Worm (Caenorhabditis elegans): ENCODE data around the gene cpi-2.

The cpi-2 gene

DNA sequence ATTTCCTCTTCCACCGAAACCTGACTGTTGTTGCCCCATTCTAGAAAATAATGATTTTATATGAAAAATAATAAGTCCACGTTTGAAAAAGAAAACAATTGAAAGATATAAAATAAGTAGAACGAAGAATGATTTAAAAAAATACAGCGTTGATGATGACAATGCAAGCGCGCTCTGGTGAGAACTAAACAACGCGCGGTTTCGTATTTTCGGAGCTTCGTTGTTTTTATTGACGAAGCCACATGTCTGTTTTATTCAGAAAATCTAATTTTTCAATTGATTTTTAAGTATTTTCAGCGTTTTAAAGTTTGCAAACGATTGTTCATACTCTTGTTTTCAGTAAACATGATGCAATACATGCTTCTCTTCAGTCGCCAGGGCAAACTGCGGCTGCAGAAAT, 26.2 kb upstream of the cpi-2 start, which contains the start of the genes rpt-2 and aps-1 (continued):
- TF ChIP-seq lsy-2 (tag; optimal IDR thresholded peaks at IDR 0.05) (peak; percentile 58 to 90), C34F6.9 (tag; optimal IDR thresholded peaks at IDR 0.05) (peak; percentile 94), Y55F3AM.14 (GFP tag; optimal IDR thresholded peaks at IDR 0.05) (no peak), nhr-21 (tag; optimal IDR thresholded peaks at IDR 0.05) (peak; percentile 69), nhr-25 (tag; optimal IDR thresholded peaks at IDR 0.05) (peak; percentile 68), nhr-6 (tag; optimal IDR thresholded peaks at IDR 0.05) (peak; percentile 85)

DNA sequence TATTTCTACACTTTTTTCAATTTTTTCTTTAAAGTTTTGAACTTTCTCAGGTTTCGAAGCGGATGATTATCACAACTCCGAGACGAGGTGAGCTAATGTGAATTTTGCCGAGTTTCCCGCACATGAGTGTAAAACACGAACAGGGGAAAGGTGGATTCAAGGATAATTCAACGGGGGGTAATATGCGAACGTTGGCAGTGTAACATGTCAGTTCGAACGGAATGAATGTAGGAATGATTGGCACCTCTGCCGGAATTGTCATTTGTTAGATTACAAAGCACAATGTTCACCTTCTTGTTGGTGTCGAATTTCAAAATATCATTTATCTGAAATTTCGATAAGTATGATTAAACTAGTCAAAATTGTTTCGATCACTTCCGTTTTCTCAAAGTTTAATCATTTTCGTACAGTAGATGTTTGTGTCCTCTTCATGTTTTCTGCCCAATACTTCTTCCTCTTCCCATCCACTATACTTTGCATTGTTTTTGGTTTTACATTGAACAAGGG, 24.9 kb upstream of the cpi-2 start, which contains the start of gene picc-1:
Gene picc-1, plus strand, starts transcription at position 51 of the 507 bp plus-strand sequence.
- TF ChIP-seq nhr-21 (tag; optimal IDR thresholded peaks at IDR 0.05) (peak; percentile 28), ztf-4 (tag; optimal IDR thresholded peaks at IDR 0.05) (no peak), nhr-25 (tag; optimal IDR thresholded peaks at IDR 0.05) (peak; percentile 18), lsy-2 (tag; optimal IDR thresholded peaks at IDR 0.05) (peak in 1 of 2 experiments; percentile 32)

DNA sequence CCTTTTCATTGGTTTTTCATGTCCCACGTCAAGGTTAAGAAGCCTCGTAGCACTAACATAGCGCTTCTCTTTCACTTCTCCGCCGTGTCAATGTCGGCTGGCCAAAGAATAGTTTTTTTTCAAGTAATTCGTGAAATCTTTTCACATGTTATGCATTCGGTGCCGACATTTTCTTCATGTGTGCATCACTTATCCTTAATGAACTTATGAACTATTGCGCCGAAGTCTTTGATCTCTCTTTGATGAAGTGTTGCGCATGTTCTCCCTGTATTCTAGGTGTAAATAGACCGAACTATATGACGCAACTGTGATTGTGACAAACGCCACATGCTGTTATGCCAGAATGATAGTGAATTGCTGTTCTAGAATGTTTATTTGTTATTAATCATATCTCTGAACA, 21.8 kb upstream of the cpi-2 start:
- TF ChIP-seq unc-62 (GFP tag; optimal IDR thresholded peaks at IDR 0.05) (no peak), nhr-21 (tag; optimal IDR thresholded peaks at IDR 0.05) (peak; percentile 46), nhr-25 (tag; optimal IDR thresholded peaks at IDR 0.05) (peak; percentile 54), ztf-4 (tag; optimal IDR thresholded peaks at IDR 0.05) (no peak), nhr-6 (tag; optimal IDR thresholded peaks at IDR 0.05) (no peak), F13H6.1 (tag; optimal IDR thresholded peaks at IDR 0.05) (no peak), sma-3 (GFP tag; optimal IDR thresholded peaks at IDR 0.05) (no peak), nhr-129 (tag; optimal IDR thresholded peaks at IDR 0.05) (peak; percentile 51), nhr-77 (tag; optimal IDR thresholded peaks at IDR 0.05) (no peak), unc-39 (tag; optimal IDR thresholded peaks at IDR 0.05) (no peak)

DNA sequence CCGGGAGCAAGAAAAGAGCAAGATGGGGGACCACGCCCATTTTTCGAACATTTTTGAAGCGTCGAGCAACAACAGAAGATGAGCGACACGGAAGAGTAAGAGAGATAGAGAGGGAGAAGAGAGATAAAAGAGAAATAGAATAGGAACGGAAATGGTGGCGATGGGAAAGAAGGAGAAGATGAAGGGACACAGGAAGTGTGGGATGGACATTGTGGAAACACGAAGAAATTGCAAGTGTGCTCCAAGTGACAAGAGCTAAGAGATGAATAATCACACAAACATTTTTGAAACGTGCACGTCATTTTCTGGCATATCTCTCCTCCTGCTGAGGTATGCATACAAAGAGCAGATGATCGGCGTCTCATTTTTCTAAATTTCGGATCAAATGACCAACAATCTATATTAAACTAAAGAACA, 13.3 kb upstream of the cpi-2 start:
- TF ChIP-seq lin-39 (tag; optimal IDR thresholded peaks at IDR 0.05): no peak
- peak; percentile 18 for TF ChIP-seq ztf-4 (tag; optimal IDR thresholded peaks at IDR 0.05)
- TF ChIP-seq nhr-77 (tag; optimal IDR thresholded peaks at IDR 0.05): no peak
- peak; percentile 19 for TF ChIP-seq lin-13 (GFP tag; optimal IDR thresholded peaks at IDR 0.05)
- TF ChIP-seq mbf-1 (tag; optimal IDR thresholded peaks at IDR 0.05): no peak
- no peak for TF ChIP-seq nhr-23 (tag; optimal IDR thresholded peaks at IDR 0.05)
- no peak for TF ChIP-seq unc-39 (tag; optimal IDR thresholded peaks at IDR 0.05)
- no peak for TF ChIP-seq alr-1 (tag; optimal IDR thresholded peaks at IDR 0.05)
- TF ChIP-seq ceh-16 (tag; optimal IDR thresholded peaks at IDR 0.05): no peak
- TF ChIP-seq ceh-82 (tag; optimal IDR thresholded peaks at IDR 0.05): no peak
- TF ChIP-seq F13H6.1 (tag; optimal IDR thresholded peaks at IDR 0.05): peak; percentile 91
- TF ChIP-seq nhr-237 (tag; optimal IDR thresholded peaks at IDR 0.05): no peak
- no peak for TF ChIP-seq elt-3 (tag; optimal IDR thresholded peaks at IDR 0.05)
- peak; percentile 69 for TF ChIP-seq C34F6.9 (tag; optimal IDR thresholded peaks at IDR 0.05)
- TF ChIP-seq unc-55 (GFP tag; optimal IDR thresholded peaks at IDR 0.05): peak; percentile 52
- TF ChIP-seq nhr-6 (tag; optimal IDR thresholded peaks at IDR 0.05): peak; percentile 51
- TF ChIP-seq nhr-11 (tag; optimal IDR thresholded peaks at IDR 0.05): no peak
- TF ChIP-seq ZK546.5 (tag; optimal IDR thresholded peaks at IDR 0.05): no peak
- TF ChIP-seq elt-1 (tag; optimal IDR thresholded peaks at IDR 0.05): no peak
- no peak for TF ChIP-seq lin-11 (tag; optimal IDR thresholded peaks at IDR 0.05)
- TF ChIP-seq mab-5 (tag; optimal IDR thresholded peaks at IDR 0.05): no peak
- peak; percentile 38 for TF ChIP-seq nhr-129 (tag; optimal IDR thresholded peaks at IDR 0.05)
- no peak for TF ChIP-seq dmd-4 (tag; optimal IDR thresholded peaks at IDR 0.05)
- peak in 1 of 2 experiments; percentile 58 for TF ChIP-seq lsy-2 (tag; optimal IDR thresholded peaks at IDR 0.05)
- peak; percentile 48 for TF ChIP-seq sem-4 (tag; optimal IDR thresholded peaks at IDR 0.05)
- TF ChIP-seq zag-1 (tag; optimal IDR thresholded peaks at IDR 0.05): peak; percentile 15
- TF ChIP-seq skn-1 (tag; optimal IDR thresholded peaks at IDR 0.05): no peak
- TF ChIP-seq nhr-10 (tag; optimal IDR thresholded peaks at IDR 0.05): no peak
- TF ChIP-seq ztf-11 (tag; optimal IDR thresholded peaks at IDR 0.05): no peak
- no peak for TF ChIP-seq sma-3 (GFP tag; optimal IDR thresholded peaks at IDR 0.05)
- no peak for TF ChIP-seq R02D3.7 (tag; optimal IDR thresholded peaks at IDR 0.05)
- TF ChIP-seq egl-27 (tag; optimal IDR thresholded peaks at IDR 0.05): peak; percentile 57
- no peak for TF ChIP-seq ztf-1 (GFP tag; conservative IDR thresholded peaks at IDR 0.05)
- peak in 1 of 2 experiments; percentile 64 for TF ChIP-seq mdl-1 (tag; optimal IDR thresholded peaks at IDR 0.05)
- TF ChIP-seq ama-1 (optimal IDR thresholded peaks at IDR 0.05): no peak
- no peak for TF ChIP-seq aly-2 (tag; optimal IDR thresholded peaks at IDR 0.05)
- no peak for TF ChIP-seq fos-1 (tag; optimal IDR thresholded peaks at IDR 0.05)
- no peak for TF ChIP-seq Y55F3AM.14 (GFP tag; optimal IDR thresholded peaks at IDR 0.05)
- TF ChIP-seq gmeb-1 (tag; optimal IDR thresholded peaks at IDR 0.05): no peak
- peak; percentile 84 for TF ChIP-seq sma-9 (GFP tag; optimal IDR thresholded peaks at IDR 0.05)
- TF ChIP-seq sma-9 (tag; optimal IDR thresholded peaks at IDR 0.05): no peak
- no peak for TF ChIP-seq nhr-25 (tag; optimal IDR thresholded peaks at IDR 0.05)
- TF ChIP-seq nhr-12 (tag; optimal IDR thresholded peaks at IDR 0.05): no peak
- no peak for TF ChIP-seq nhr-21 (tag; optimal IDR thresholded peaks at IDR 0.05)
- TF ChIP-seq blmp-1 (tag; optimal IDR thresholded peaks at IDR 0.05; ENCODE audit: insufficient read depth): no peak

Data from whole organism, L2 larva.